Worm (Caenorhabditis elegans): ENCODE results near the gene srj-27.

ce11 chrV:15132423-15132822 lies 5.1 kb upstream of the srj-27 start, which contains the start of gene str-171:
- no peak for TF ChIP-seq skn-1 (tag; optimal IDR thresholded peaks at IDR 0.05)
- TF ChIP-seq unc-62 (GFP tag; optimal IDR thresholded peaks at IDR 0.05): no peak
- TF ChIP-seq sma-9 (GFP tag; optimal IDR thresholded peaks at IDR 0.05): no peak
- TF ChIP-seq sma-9 (tag; optimal IDR thresholded peaks at IDR 0.05): no peak
